Worm (Caenorhabditis elegans) whole organism, mixed stage, embryonic: Measurements from ENCODE around the gene W09C2.7.

Experiments used
- elt-1 ChIP-seq: sonication (generic microtip); optimal IDR thresholded peaks from 2 replicates; lab custom pipeline; 2017; ENCODE audit warnings: missing genetic modification characterization, mild to moderate bottlenecking, missing compliant biosample characterization, antibody characterized with exemption, moderate library complexity, borderline replicate concordance; ENCODE audit not compliant: insufficient read depth
- mab-5 ChIP-seq: fragments of 150-350 bp; optimal IDR thresholded peaks from 2 replicates; lab custom pipeline; 2014; ENCODE audit warnings: missing biosample characterization, missing genetic modification characterization
- mls-2 ChIP-seq: sonication (generic microtip); optimal IDR thresholded peaks from 2 replicates; lab custom pipeline; 2016; ENCODE audit warnings: mild to moderate bottlenecking, missing genetic modification characterization, moderate library complexity, missing compliant biosample characterization
- nhr-2 ChIP-seq: fragments of 150-350 bp; optimal IDR thresholded peaks from 2 replicates; lab custom pipeline; 2014; ENCODE audit warnings: missing biosample characterization, missing genetic modification characterization
- nhr-28 ChIP-seq: fragments of 150-350 bp; optimal IDR thresholded peaks from 2 replicates; lab custom pipeline; 2014; ENCODE audit warnings: missing biosample characterization, missing genetic modification characterization
- nhr-76 ChIP-seq: sonication (generic microtip); optimal IDR thresholded peaks from 2 replicates; lab custom pipeline; 2017; ENCODE audit warnings: missing biosample characterization, missing genetic modification characterization
- tbx-8 ChIP-seq: fragments of 200-800 bp; sonication (Bioruptor generic); optimal IDR thresholded peaks from 2 replicates; lab custom pipeline; 2018; ENCODE audit warnings: mild to moderate bottlenecking, missing genetic modification characterization, moderate library complexity, missing compliant biosample characterization
- unc-39 ChIP-seq: fragments of 150-350 bp; optimal IDR thresholded peaks from 2 replicates; lab custom pipeline; 2014; ENCODE audit warnings: missing biosample characterization, missing genetic modification characterization

ce11 chrIV:9623269-9623668 lies 1.1 kb upstream of the W09C2.7 start, which contains the start of gene W09C2.9:
- TF ChIP-seq unc-39, result no peak
- TF ChIP-seq mls-2, result no peak
- TF ChIP-seq elt-1, result no peak
- no peak for TF ChIP-seq tbx-8 (GFP tag; lab: Kevin White, UChicago)
- TF ChIP-seq nhr-76 (tag; lab: Kevin White, UChicago), result no peak
- no peak for TF ChIP-seq nhr-2 (tag; lab: Kevin White, UChicago)
- no peak for TF ChIP-seq mab-5 (tag; lab: Kevin White, UChicago)
- TF ChIP-seq nhr-28, result no peak
